Worm (Caenorhabditis elegans): ENCODE data around the gene aaim-1.

aaim-1 gene

ce11 chrX:6598732-6599131, 36.5 kb upstream of the aaim-1 start, which contains the start of gene hic-1:
TSS of gene hic-1 (minus strand) at chrX:6598832.
- TF ChIP-seq daf-16 (GFP tag; optimal IDR thresholded peaks at IDR 0.05) (no peak), daf-16 (tag; optimal IDR thresholded peaks at IDR 0.05) (no peak)

- TF ChIP-seq tra-1 (GFP tag; IDR thresholded peaks at IDR 0.05) (no peak), daf-16 (GFP tag; optimal IDR thresholded peaks at IDR 0.05) (peak in 1 of 2 experiments; percentile 44), daf-16 (tag; optimal IDR thresholded peaks at IDR 0.05) (no peak), dve-1 (tag; optimal IDR thresholded peaks at IDR 0.05; ENCODE audit: insufficient read depth) (no peak), pqm-1 (tag; optimal IDR thresholded peaks at IDR 0.05) (no peak), zfp-3 (GFP tag; conservative IDR thresholded peaks at IDR 0.05) (no peak), ceh-28 (tag; optimal IDR thresholded peaks at IDR 0.05) (no peak)
These were observed 34.9 kb upstream of the aaim-1 start, which contains the start of gene ttr-6 for ce11 chrX:6597089-6597488. TSS of gene ttr-6 (minus strand) at chrX:6597121.

DNA sequence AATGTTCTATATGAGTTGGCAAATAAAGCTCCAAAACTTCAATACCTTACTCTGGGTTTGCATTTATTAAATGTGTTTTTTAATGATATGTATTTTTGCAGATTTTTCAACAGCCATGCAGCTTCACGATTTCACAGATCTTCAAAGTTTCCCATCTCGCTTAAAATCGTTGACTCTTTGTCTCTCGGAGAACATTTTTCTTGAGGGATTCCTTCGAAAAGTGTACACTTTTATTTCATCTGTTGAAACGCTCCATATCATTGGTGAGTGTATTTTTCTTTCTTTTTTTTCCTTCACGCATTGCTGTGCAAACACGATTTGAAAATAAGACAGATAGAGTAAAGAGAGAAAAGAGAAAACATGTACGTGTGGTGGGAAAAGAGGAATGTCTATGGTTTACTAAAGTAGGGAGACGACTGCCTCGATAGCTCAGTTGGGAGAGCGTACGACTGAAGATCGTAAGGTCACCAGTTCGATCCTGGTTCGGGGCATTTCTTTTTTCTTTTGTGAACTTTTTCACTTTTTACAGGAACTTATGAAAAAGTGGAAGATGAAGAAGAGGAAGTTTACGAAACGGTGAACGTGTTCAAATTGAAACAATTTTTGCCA, 31.1 kb upstream of the aaim-1 start:
- no peak for TF ChIP-seq skn-1 (tag; optimal IDR thresholded peaks at IDR 0.05)
- TF ChIP-seq dpl-1 (GFP tag; optimal IDR thresholded peaks at IDR 0.05): no peak
- TF ChIP-seq unc-130 (GFP tag; optimal IDR thresholded peaks at IDR 0.05): peak; percentile 41
- TF ChIP-seq lin-13 (GFP tag; optimal IDR thresholded peaks at IDR 0.05): peak; percentile 47
- peak; percentile 91 for TF ChIP-seq madf-9 (GFP tag; conservative IDR thresholded peaks at IDR 0.05)
- peak; percentile 61 for TF ChIP-seq Y5F2A.4 (GFP tag; optimal IDR thresholded peaks at IDR 0.05)
- peak; percentile 21 for TF ChIP-seq R02D3.7 (tag; optimal IDR thresholded peaks at IDR 0.05)
- peak; percentile 91 for TF ChIP-seq lin-1 (GFP tag; IDR thresholded peaks at IDR 0.05)
- peak; percentile 95 for TF ChIP-seq pha-4 (GFP tag; IDR thresholded peaks at IDR 0.05)
- no peak for TF ChIP-seq pha-4 (tag; optimal IDR thresholded peaks at IDR 0.05)
- TF ChIP-seq F49E8.2 (tag; optimal IDR thresholded peaks at IDR 0.05; ENCODE audit: borderline replicate concordance): peak; percentile 58
- TF ChIP-seq rbr-2 (tag; optimal IDR thresholded peaks at IDR 0.05): peak; percentile 68
- TF ChIP-seq duxl-1 (tag; optimal IDR thresholded peaks at IDR 0.05; ENCODE audit: poor library complexity): no peak
- TF ChIP-seq nhr-77 (tag; optimal IDR thresholded peaks at IDR 0.05): peak; percentile 38
- TF ChIP-seq Y48G9A.11 (GFP tag; IDR thresholded peaks at IDR 0.05): no peak; the same call in 1 of the 2 replicates
- TF ChIP-seq snpc-4 (tag; optimal IDR thresholded peaks at IDR 0.05): no peak
- TF ChIP-seq ceh-32 (tag; optimal IDR thresholded peaks at IDR 0.05; ENCODE audit: poor library complexity): no peak
- TF ChIP-seq dmd-9 (GFP tag; IDR thresholded peaks at IDR 0.05): peak; percentile 82
- TF ChIP-seq hmg-1.1 (GFP tag; IDR thresholded peaks at IDR 0.05): peak; percentile 91
- no peak for TF ChIP-seq ztf-11 (tag; optimal IDR thresholded peaks at IDR 0.05)
- TF ChIP-seq zip-11 (GFP tag; IDR thresholded peaks at IDR 0.05): 0 out of 2 replicates have a peak, but pooled peaks have one; percentile 52
- peak; percentile 83 for TF ChIP-seq mep-1 (tag; optimal IDR thresholded peaks at IDR 0.05)
- TF ChIP-seq egl-27 (tag; optimal IDR thresholded peaks at IDR 0.05): no peak
- TF ChIP-seq D1046.2 (GFP tag; IDR thresholded peaks at IDR 0.05): peak; percentile 72; the same call in 1 of the 2 replicates
- peak; percentile 91 for TF ChIP-seq vab-7 (GFP tag; IDR thresholded peaks at IDR 0.05)
- TF ChIP-seq mxl-3 (GFP tag; optimal IDR thresholded peaks at IDR 0.05): peak; percentile 55
- 0 out of 2 replicates have a peak, but pooled peaks have one; percentile 55 for TF ChIP-seq ceh-44 (GFP tag; IDR thresholded peaks at IDR 0.05)
- 0 out of 2 replicates have a peak, but pooled peaks have one; percentile 45 for TF ChIP-seq ZK337.2 (GFP tag; IDR thresholded peaks at IDR 0.05)
- peak; percentile 90 for TF ChIP-seq tra-1 (GFP tag; IDR thresholded peaks at IDR 0.05)
- peak; percentile 91 for TF ChIP-seq ctbp-1 (GFP tag; IDR thresholded peaks at IDR 0.05)
- peak; percentile 52 for TF ChIP-seq dve-1 (tag; optimal IDR thresholded peaks at IDR 0.05; ENCODE audit: insufficient read depth)
- TF ChIP-seq jun-1 (tag; optimal IDR thresholded peaks at IDR 0.05): no peak
- TF ChIP-seq madf-5 (GFP tag; IDR thresholded peaks at IDR 0.05): peak; percentile 63 to 96; a peak in 3 of 4 replicates
- peak in 1 of 2 experiments; percentile 94 for TF ChIP-seq unc-62 (GFP tag; optimal IDR thresholded peaks at IDR 0.05 in 1 of 2)
- TF ChIP-seq unc-62 (tag; optimal IDR thresholded peaks at IDR 0.05): no peak
- TF ChIP-seq ces-1 (GFP tag; optimal IDR thresholded peaks at IDR 0.05): peak; percentile 30
- peak; percentile 60 for TF ChIP-seq ztf-7 (tag; optimal IDR thresholded peaks at IDR 0.05)
- TF ChIP-seq arid-1 (GFP tag; conservative IDR thresholded peaks at IDR 0.05): peak; percentile 96
- no peak for TF ChIP-seq ZK546.5 (tag; optimal IDR thresholded peaks at IDR 0.05)
- peak; percentile 81; the same call in 1 of the 2 replicates for TF ChIP-seq Y75B8A.6 (GFP tag; IDR thresholded peaks at IDR 0.05)
- TF ChIP-seq F26F4.8 (GFP tag; conservative IDR thresholded peaks at IDR 0.05): peak; percentile 94

Data from whole organism, L4 larva.